Worm (Caenorhabditis elegans): ENCODE results near the gene F42A10.5.

The F42A10.5 gene

ce11 chrIII:6173020-6173597, at the start of gene F42A10.5, which contains the start of gene abcf-3:
Gene F42A10.5, minus strand, starts transcription at chrIII:6173477.
Gene abcf-3, plus strand, starts transcription at chrIII:6173403.
- no peak for TF ChIP-seq flt-1 (GFP tag; IDR thresholded peaks at IDR 0.05)
- TF ChIP-seq pes-1 (GFP tag; IDR thresholded peaks at IDR 0.05), result no peak
- no peak for TF ChIP-seq ama-1 (optimal IDR thresholded peaks at IDR 0.05)
- TF ChIP-seq sea-1 (GFP tag; conservative IDR thresholded peaks at IDR 0.05), result no peak
- no peak for TF ChIP-seq tra-4 (tag; optimal IDR thresholded peaks at IDR 0.05)
- no peak for TF ChIP-seq hmbx-1 (tag; optimal IDR thresholded peaks at IDR 0.05)
- TF ChIP-seq B0310.2 (tag; optimal IDR thresholded peaks at IDR 0.05), result no peak
- TF ChIP-seq tbx-11 (GFP tag; IDR thresholded peaks at IDR 0.05), result no peak
- no peak for TF ChIP-seq ets-7 (tag; optimal IDR thresholded peaks at IDR 0.05)
- no peak for TF ChIP-seq scrt-1 (GFP tag; IDR thresholded peaks at IDR 0.05)

- no peak for TF ChIP-seq ceh-13 (GFP tag; optimal IDR thresholded peaks at IDR 0.05)
- no peak for TF ChIP-seq ceh-36 (tag; optimal IDR thresholded peaks at IDR 0.05)
- no peak for TF ChIP-seq ets-7 (tag; optimal IDR thresholded peaks at IDR 0.05)
- TF ChIP-seq hnd-1 (tag; optimal IDR thresholded peaks at IDR 0.05), result no peak
- no peak for TF ChIP-seq B0310.2 (tag; optimal IDR thresholded peaks at IDR 0.05)
- no peak for TF ChIP-seq scrt-1 (GFP tag; IDR thresholded peaks at IDR 0.05)
- TF ChIP-seq pes-1 (GFP tag; IDR thresholded peaks at IDR 0.05), result no peak
- TF ChIP-seq tbx-37 (GFP tag; conservative IDR thresholded peaks at IDR 0.05), result no peak
- no peak for TF ChIP-seq ama-1 (optimal IDR thresholded peaks at IDR 0.05)
- TF ChIP-seq sea-1 (GFP tag; conservative IDR thresholded peaks at IDR 0.05), result no peak
- no peak for TF ChIP-seq tra-4 (tag; optimal IDR thresholded peaks at IDR 0.05)
- TF ChIP-seq flt-1 (GFP tag; IDR thresholded peaks at IDR 0.05), result no peak
- TF ChIP-seq aly-1 (tag; optimal IDR thresholded peaks at IDR 0.05), result no peak
- TF ChIP-seq hmbx-1 (tag; optimal IDR thresholded peaks at IDR 0.05), result no peak
- TF ChIP-seq hmg-4 (GFP tag; optimal IDR thresholded peaks at IDR 0.05), result no peak
Measured at ce11 chrIII:6221403-6221802, 48.1 kb upstream of the F42A10.5 start.

- TF ChIP-seq sea-1 (GFP tag; conservative IDR thresholded peaks at IDR 0.05), result no peak
- TF ChIP-seq tbx-11 (GFP tag; IDR thresholded peaks at IDR 0.05), result no peak
- no peak for TF ChIP-seq flt-1 (GFP tag; IDR thresholded peaks at IDR 0.05)
- TF ChIP-seq scrt-1 (GFP tag; IDR thresholded peaks at IDR 0.05), result no peak
- TF ChIP-seq F13C5.2 (tag; optimal IDR thresholded peaks at IDR 0.05), result no peak
- TF ChIP-seq tra-4 (tag; optimal IDR thresholded peaks at IDR 0.05), result no peak
- TF ChIP-seq hmbx-1 (tag; optimal IDR thresholded peaks at IDR 0.05), result no peak
- no peak for TF ChIP-seq ceh-13 (GFP tag; optimal IDR thresholded peaks at IDR 0.05)
- TF ChIP-seq ets-7 (tag; optimal IDR thresholded peaks at IDR 0.05), result no peak
- no peak for TF ChIP-seq tbx-37 (GFP tag; conservative IDR thresholded peaks at IDR 0.05)
- TF ChIP-seq hmg-4 (GFP tag; optimal IDR thresholded peaks at IDR 0.05), result no peak
- no peak for TF ChIP-seq B0310.2 (tag; optimal IDR thresholded peaks at IDR 0.05)
- no peak for TF ChIP-seq aly-1 (tag; optimal IDR thresholded peaks at IDR 0.05)
- no peak for TF ChIP-seq pes-1 (GFP tag; IDR thresholded peaks at IDR 0.05)
- TF ChIP-seq ama-1 (optimal IDR thresholded peaks at IDR 0.05), result no peak
- no peak for TF ChIP-seq hnd-1 (tag; optimal IDR thresholded peaks at IDR 0.05)
- TF ChIP-seq ceh-36 (tag; optimal IDR thresholded peaks at IDR 0.05), result no peak
Measured at ce11 chrIII:6216833-6217466, 43.7 kb upstream of the F42A10.5 start, which contains the start of gene hot-4. Gene hot-4, plus strand, starts transcription at chrIII:6217416.

ce11 chrIII:6215943-6216342, 42.7 kb upstream of the F42A10.5 start:
- TF ChIP-seq hmg-4 (GFP tag; optimal IDR thresholded peaks at IDR 0.05), result no peak
- TF ChIP-seq tra-4 (tag; optimal IDR thresholded peaks at IDR 0.05), result no peak
- no peak for TF ChIP-seq ama-1 (optimal IDR thresholded peaks at IDR 0.05)
- TF ChIP-seq tbx-37 (GFP tag; conservative IDR thresholded peaks at IDR 0.05), result no peak
- TF ChIP-seq sea-1 (GFP tag; conservative IDR thresholded peaks at IDR 0.05), result no peak
- no peak for TF ChIP-seq scrt-1 (GFP tag; IDR thresholded peaks at IDR 0.05)
- TF ChIP-seq hmbx-1 (tag; optimal IDR thresholded peaks at IDR 0.05), result no peak
- no peak for TF ChIP-seq hnd-1 (tag; optimal IDR thresholded peaks at IDR 0.05)
- no peak for TF ChIP-seq flt-1 (GFP tag; IDR thresholded peaks at IDR 0.05)
- no peak for TF ChIP-seq ets-7 (tag; optimal IDR thresholded peaks at IDR 0.05)
- TF ChIP-seq B0310.2 (tag; optimal IDR thresholded peaks at IDR 0.05), result no peak

- TF ChIP-seq B0310.2 (tag; optimal IDR thresholded peaks at IDR 0.05), result no peak
- TF ChIP-seq aly-1 (tag; optimal IDR thresholded peaks at IDR 0.05), result no peak
- TF ChIP-seq ama-1 (optimal IDR thresholded peaks at IDR 0.05), result no peak
- TF ChIP-seq ets-7 (tag; optimal IDR thresholded peaks at IDR 0.05), result no peak
- no peak for TF ChIP-seq hnd-1 (tag; optimal IDR thresholded peaks at IDR 0.05)
- TF ChIP-seq pes-1 (GFP tag; IDR thresholded peaks at IDR 0.05), result no peak
- no peak for TF ChIP-seq hmg-4 (GFP tag; optimal IDR thresholded peaks at IDR 0.05)
- TF ChIP-seq tbx-11 (GFP tag; IDR thresholded peaks at IDR 0.05), result no peak
- TF ChIP-seq hmbx-1 (tag; optimal IDR thresholded peaks at IDR 0.05), result no peak
- no peak for TF ChIP-seq tra-4 (tag; optimal IDR thresholded peaks at IDR 0.05)
- TF ChIP-seq tbx-37 (GFP tag; conservative IDR thresholded peaks at IDR 0.05), result no peak
- TF ChIP-seq F13C5.2 (tag; optimal IDR thresholded peaks at IDR 0.05), result no peak
Measured at ce11 chrIII:6215476-6215875, 42.2 kb upstream of the F42A10.5 start, which contains the start of gene C23G10.11. Gene C23G10.11, minus strand, starts transcription at chrIII:6215576.

ce11 chrIII:6213915-6214314, 40.6 kb upstream of the F42A10.5 start, which contains the start of gene C23G10.10:
Gene C23G10.10, minus strand, starts transcription at chrIII:6214015.
- TF ChIP-seq pes-1 (GFP tag; IDR thresholded peaks at IDR 0.05), result no peak
- TF ChIP-seq ama-1 (optimal IDR thresholded peaks at IDR 0.05), result no peak
- no peak for TF ChIP-seq ceh-36 (tag; optimal IDR thresholded peaks at IDR 0.05)
- no peak for TF ChIP-seq tbx-37 (GFP tag; conservative IDR thresholded peaks at IDR 0.05)
- TF ChIP-seq hmbx-1 (tag; optimal IDR thresholded peaks at IDR 0.05), result no peak
- no peak for TF ChIP-seq ets-7 (tag; optimal IDR thresholded peaks at IDR 0.05)
- no peak for TF ChIP-seq hnd-1 (tag; optimal IDR thresholded peaks at IDR 0.05)
- no peak for TF ChIP-seq hmg-4 (GFP tag; optimal IDR thresholded peaks at IDR 0.05)
- TF ChIP-seq B0310.2 (tag; optimal IDR thresholded peaks at IDR 0.05), result no peak
- TF ChIP-seq flt-1 (GFP tag; IDR thresholded peaks at IDR 0.05), result no peak
- TF ChIP-seq F13C5.2 (tag; optimal IDR thresholded peaks at IDR 0.05), result no peak
- TF ChIP-seq tra-4 (tag; optimal IDR thresholded peaks at IDR 0.05), result no peak
- TF ChIP-seq tbx-11 (GFP tag; IDR thresholded peaks at IDR 0.05), result no peak

Measured in whole organism, early embryonic.